Fruit fly (Drosophila melanogaster): ENCODE measurements around the gene CG8006.

DNA sequence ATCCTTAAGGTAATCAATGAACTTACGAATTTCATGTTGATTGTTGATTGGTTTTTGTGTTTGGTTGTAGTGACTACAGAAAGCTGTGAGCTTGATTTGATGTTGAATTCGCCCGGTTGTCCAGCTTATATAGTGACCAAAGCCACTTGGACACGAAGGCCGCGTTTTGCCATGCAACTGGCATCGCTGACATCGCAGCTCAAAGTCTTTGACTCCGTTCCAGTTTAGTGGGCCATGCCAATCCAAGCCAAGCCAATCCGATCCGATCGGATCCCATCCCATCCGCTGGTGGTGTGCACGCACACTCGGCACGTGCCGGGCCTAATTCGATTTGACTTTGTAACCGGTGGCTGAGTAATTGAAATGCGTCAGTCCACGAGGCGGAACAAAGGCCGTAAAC lies 7.2 kb downstream of the CG8006 start, which contains the start of gene CG13674:
- no peak for TF ChIP-seq CG33017 (tag; optimal IDR thresholded peaks at IDR 0.05)
- no peak for TF ChIP-seq CG12768 (GFP tag; optimal IDR thresholded peaks at IDR 0.05)
- no peak for TF ChIP-seq cnc (optimal IDR thresholded peaks at IDR 0.05)
- TF ChIP-seq CG11617 (GFP tag; optimal IDR thresholded peaks at IDR 0.05): no peak
- TF ChIP-seq toe (GFP tag; optimal IDR thresholded peaks at IDR 0.05): no peak
- TF ChIP-seq CG5204 (GFP tag; optimal IDR thresholded peaks at IDR 0.05): no peak
- no peak for TF ChIP-seq CG1620 (GFP tag; optimal IDR thresholded peaks at IDR 0.05)
- no peak for TF ChIP-seq kay (GFP tag; ENCODE audit: borderline replicate concordance)
- no peak for TF ChIP-seq CG7045 (GFP tag; optimal IDR thresholded peaks at IDR 0.05)

Data from whole organism, adult.